Fruit fly (Drosophila melanogaster) whole organism, embryonic: ENCODE results near the gene CG5225.

Experiments used
- Bteb2 ChIP-seq: fragments of 200-800 bp; sonication (Bioruptor generic); optimal IDR thresholded peaks from 2 replicates; lab custom pipeline; 2016; ENCODE audit warnings: missing biosample characterization, missing genetic modification characterization
- CG10543 ChIP-seq: fragments of 200-800 bp; sonication (Bioruptor generic); optimal IDR thresholded peaks from 3 replicates; lab custom pipeline; 2017; ENCODE audit warnings: missing biosample characterization, mild to moderate bottlenecking, missing genetic modification characterization, moderate library complexity
- CG12236 ChIP-seq: fragments of 200-800 bp; sonication (Bioruptor generic); optimal IDR thresholded peaks from 2 replicates; lab custom pipeline; 2016; ENCODE audit warnings: missing biosample characterization, missing genetic modification characterization
- CG13287 ChIP-seq: fragments of 200-800 bp; sonication (Bioruptor generic); IDR thresholded peaks from 2 replicates; pipeline ENCODE4 v1.3.6; 2022; ENCODE audit warnings: missing biosample characterization, missing genetic modification characterization; ENCODE audit not compliant: partially characterized antibody
- CG14965 ChIP-seq: fragments of 200-800 bp; sonication (Bioruptor generic); optimal IDR thresholded peaks from 2 replicates; lab custom pipeline; 2016; ENCODE audit warnings: missing biosample characterization, missing genetic modification characterization, borderline replicate concordance
- CG15696 ChIP-seq: fragments of 200-800 bp; sonication (Bioruptor generic); optimal IDR thresholded peaks from 2 replicates; lab custom pipeline; 2019; ENCODE audit warnings: missing biosample characterization, mild to moderate bottlenecking, missing genetic modification characterization, moderate library complexity
- CG16779 ChIP-seq: fragments of 200-800 bp; sonication (Bioruptor generic); IDR thresholded peaks from 2 replicates; pipeline ENCODE4 v1.3.6; 2022; ENCODE audit warnings: missing biosample characterization, missing genetic modification characterization
- CG1792 ChIP-seq: fragments of 200-800 bp; sonication (Bioruptor generic); optimal IDR thresholded peaks from 2 replicates; lab custom pipeline; 2016; ENCODE audit warnings: missing biosample characterization, missing genetic modification characterization
- CG18262 ChIP-seq: fragments of 200-800 bp; optimal IDR thresholded peaks from 3 replicates; lab custom pipeline; 2019; ENCODE audit warnings: missing biosample characterization, mild to moderate bottlenecking, missing genetic modification characterization, moderate library complexity
- CG18476 ChIP-seq: fragments of 200-800 bp; sonication (Bioruptor generic); optimal IDR thresholded peaks from 2 replicates; lab custom pipeline; 2016; ENCODE audit warnings: missing biosample characterization, mild to moderate bottlenecking, missing genetic modification characterization
- CG2202 ChIP-seq: fragments of 200-800 bp; sonication (Bioruptor generic); optimal IDR thresholded peaks from 2 replicates; lab custom pipeline; 2018; ENCODE audit warnings: missing biosample characterization, mild to moderate bottlenecking, missing genetic modification characterization
- CG31388 ChIP-seq: fragments of 200-800 bp; sonication (Bioruptor generic); optimal IDR thresholded peaks from 2 replicates; lab custom pipeline; 2016; ENCODE audit warnings: missing biosample characterization, missing genetic modification characterization
- CG32532 ChIP-seq: fragments of 200-800 bp; sonication (Bioruptor generic); IDR thresholded peaks from 2 replicates; pipeline ENCODE4 v1.3.6; 2022; ENCODE audit warnings: missing biosample characterization, missing genetic modification characterization
- CG3995 ChIP-seq: fragments of 200-800 bp; sonication (Bioruptor generic); optimal IDR thresholded peaks from 3 replicates; lab custom pipeline; 2016; ENCODE audit warnings: missing biosample characterization, missing genetic modification characterization
- CG7745 ChIP-seq: fragments of 200-800 bp; sonication (Bioruptor generic); optimal IDR thresholded peaks from 2 replicates; lab custom pipeline; 2018; ENCODE audit warnings: missing biosample characterization, mild to moderate bottlenecking, missing genetic modification characterization, moderate library complexity
- CG8924 ChIP-seq: fragments of 200-800 bp; optimal IDR thresholded peaks from 3 replicates; lab custom pipeline; 2019; ENCODE audit warnings: missing biosample characterization, mild to moderate bottlenecking, missing genetic modification characterization, moderate library complexity
- CG9727 ChIP-seq: fragments of 200-800 bp; sonication (Bioruptor generic); optimal IDR thresholded peaks from 3 replicates; lab custom pipeline; 2017; ENCODE audit warnings: missing biosample characterization, mild to moderate bottlenecking, missing genetic modification characterization
- CHES-1-like ChIP-seq: fragments of 200-800 bp; sonication (Bioruptor generic); optimal IDR thresholded peaks from 2 replicates; lab custom pipeline; 2016; ENCODE audit warnings: missing biosample characterization, missing genetic modification characterization
- CoRest ChIP-seq: fragments of 200-800 bp; sonication (Bioruptor generic); optimal IDR thresholded peaks from 3 replicates; lab custom pipeline; 2018; ENCODE audit warnings: missing biosample characterization, mild to moderate bottlenecking, missing genetic modification characterization, moderate library complexity
- ERR ChIP-seq: fragments of 200-800 bp; sonication (Bioruptor generic); optimal IDR thresholded peaks from 2 replicates; lab custom pipeline; 2016; ENCODE audit warnings: missing biosample characterization, missing genetic modification characterization
- Elba2 ChIP-seq: fragments of 200-800 bp; sonication (Bioruptor generic); optimal IDR thresholded peaks from 3 replicates; lab custom pipeline; 2016; ENCODE audit warnings: missing biosample characterization, missing genetic modification characterization
- Fer3 ChIP-seq: fragments of 200-800 bp; sonication (Bioruptor generic); optimal IDR thresholded peaks from 2 replicates; lab custom pipeline; 2018; ENCODE audit warnings: missing biosample characterization, mild to moderate bottlenecking, missing genetic modification characterization, moderate library complexity
- Max ChIP-seq: fragments of 200-800 bp; sonication (Bioruptor generic); optimal IDR thresholded peaks from 2 replicates; lab custom pipeline; 2016; ENCODE audit warnings: missing biosample characterization, mild to moderate bottlenecking, missing genetic modification characterization
- Mrtf ChIP-seq: fragments of 200-800 bp; sonication (Bioruptor generic); IDR thresholded peaks from 3 replicates; pipeline ENCODE4 v1.3.6; 2022; ENCODE audit warnings: missing biosample characterization, missing genetic modification characterization
- NK7.1 ChIP-seq: fragments of 200-800 bp; sonication (Bioruptor generic); optimal IDR thresholded peaks from 3 replicates; lab custom pipeline; 2016; ENCODE audit warnings: missing biosample characterization, missing genetic modification characterization
- NfI ChIP-seq: fragments of 200-800 bp; sonication (Bioruptor generic); optimal IDR thresholded peaks from 3 replicates; lab custom pipeline; 2018; ENCODE audit warnings: missing biosample characterization, mild to moderate bottlenecking, missing genetic modification characterization, moderate library complexity
- Pdp1 ChIP-seq, 2 experiments: fragments of 200-800 bp; sonication (Bioruptor generic); optimal IDR thresholded peaks; 3 replicates each; lab custom pipeline; 2016; ENCODE audit warnings: missing biosample characterization in 2 of 2, missing genetic modification characterization in 2 of 2, mild to moderate bottlenecking in 1 of 2, moderate library complexity in 1 of 2
- Trl ChIP-seq, 3 experiments: fragments of >200 bp in 2 of 3; fragments of 200-800 bp in 1 of 3; sonication (Bioruptor generic) in 1 of 3; optimal IDR thresholded peaks; 2 replicates in 1 of 3; 3 replicates in 2 of 3; lab custom pipeline; 2016 to 2017; ENCODE audit warnings: missing biosample characterization in 1 of 3, missing genetic modification characterization in 1 of 3
- ac ChIP-seq: fragments of 200-800 bp; sonication (Bioruptor generic); optimal IDR thresholded peaks from 3 replicates; lab custom pipeline; 2017; ENCODE audit warnings: missing biosample characterization, mild to moderate bottlenecking, missing genetic modification characterization
- bcd ChIP-seq: fragments of 200-800 bp; sonication (Bioruptor generic); optimal IDR thresholded peaks from 2 replicates; lab custom pipeline; 2017; ENCODE audit warnings: missing biosample characterization, mild to moderate bottlenecking, missing genetic modification characterization
- bowl ChIP-seq: fragments of 200-800 bp; sonication (Bioruptor generic); IDR thresholded peaks from 2 replicates; pipeline ENCODE4 v1.3.6; 2022; ENCODE audit warnings: missing biosample characterization, missing genetic modification characterization
- cato ChIP-seq: fragments of 200-800 bp; sonication (Bioruptor generic); optimal IDR thresholded peaks from 2 replicates; lab custom pipeline; 2016; ENCODE audit warnings: missing biosample characterization, missing genetic modification characterization, borderline replicate concordance
- cg ChIP-seq: fragments of 200-800 bp; sonication (Bioruptor generic); optimal IDR thresholded peaks from 3 replicates; lab custom pipeline; 2019; ENCODE audit warnings: missing biosample characterization, mild to moderate bottlenecking, missing genetic modification characterization, moderate library complexity
- crol ChIP-seq: fragments of 200-800 bp; sonication (Bioruptor generic); IDR thresholded peaks from 2 replicates; pipeline ENCODE4 v1.3.6; 2022; ENCODE audit warnings: missing biosample characterization, missing genetic modification characterization
- dmrt99B ChIP-seq: fragments of 200-800 bp; sonication (Bioruptor generic); optimal IDR thresholded peaks from 2 replicates; lab custom pipeline; 2018; ENCODE audit warnings: missing biosample characterization, mild to moderate bottlenecking, missing genetic modification characterization, moderate library complexity
- emc ChIP-seq: fragments of 200-800 bp; sonication (Bioruptor generic); optimal IDR thresholded peaks from 2 replicates; lab custom pipeline; 2016; ENCODE audit warnings: missing biosample characterization, missing genetic modification characterization
- fru ChIP-seq: fragments of >200 bp; optimal IDR thresholded peaks from 2 replicates; lab custom pipeline; 2017
- gcm ChIP-seq: fragments of 200-800 bp; sonication (Bioruptor generic); optimal IDR thresholded peaks from 2 replicates; lab custom pipeline; 2019; ENCODE audit warnings: missing biosample characterization, mild to moderate bottlenecking, missing genetic modification characterization, moderate library complexity
- grau ChIP-seq: fragments of 200-800 bp; optimal IDR thresholded peaks from 3 replicates; lab custom pipeline; 2019; ENCODE audit warnings: missing biosample characterization, mild to moderate bottlenecking, missing genetic modification characterization, moderate library complexity
- kay ChIP-seq: fragments of 200-800 bp; sonication (Bioruptor generic); optimal IDR thresholded peaks from 2 replicates; lab custom pipeline; 2016; ENCODE audit warnings: missing biosample characterization, missing genetic modification characterization
- lilli ChIP-seq: fragments of 200-800 bp; sonication (Bioruptor generic); optimal IDR thresholded peaks from 3 replicates; lab custom pipeline; 2016; ENCODE audit warnings: missing biosample characterization, missing genetic modification characterization
- mirr ChIP-seq: fragments of 200-800 bp; sonication (Bioruptor generic); optimal IDR thresholded peaks from 3 replicates; lab custom pipeline; 2018; ENCODE audit warnings: missing biosample characterization, mild to moderate bottlenecking, missing genetic modification characterization
- nmo ChIP-seq: fragments of 200-800 bp; sonication (Bioruptor generic); optimal IDR thresholded peaks from 2 replicates; lab custom pipeline; 2018; ENCODE audit warnings: missing biosample characterization, mild to moderate bottlenecking, missing genetic modification characterization, moderate library complexity
- pfk ChIP-seq: fragments of 200-800 bp; sonication (Bioruptor generic); optimal IDR thresholded peaks from 2 replicates; lab custom pipeline; 2018; ENCODE audit warnings: missing biosample characterization, mild to moderate bottlenecking, missing genetic modification characterization, moderate library complexity
- sima ChIP-seq: fragments of 200-800 bp; sonication (Bioruptor generic); optimal IDR thresholded peaks from 2 replicates; lab custom pipeline; 2016; ENCODE audit warnings: missing biosample characterization, missing genetic modification characterization
- sisA ChIP-seq: fragments of 200-800 bp; sonication (Bioruptor generic); IDR thresholded peaks from 2 replicates; pipeline ENCODE4 v1.3.6; 2022; ENCODE audit warnings: missing biosample characterization, missing genetic modification characterization
- slp2 ChIP-seq: fragments of 200-800 bp; sonication (Bioruptor generic); optimal IDR thresholded peaks from 2 replicates; lab custom pipeline; 2016; ENCODE audit warnings: missing biosample characterization, missing genetic modification characterization
- sna ChIP-seq: fragments of 200-800 bp; sonication (Bioruptor generic); IDR thresholded peaks from 2 replicates; pipeline ENCODE4 v1.3.6; 2022; ENCODE audit warnings: missing biosample characterization, missing genetic modification characterization; ENCODE audit not compliant: partially characterized antibody
- trem ChIP-seq: fragments of 200-800 bp; optimal IDR thresholded peaks from 3 replicates; lab custom pipeline; 2019; ENCODE audit warnings: missing biosample characterization, mild to moderate bottlenecking, missing genetic modification characterization, moderate library complexity
- unc-4 ChIP-seq: fragments of 200-800 bp; sonication (Bioruptor generic); IDR thresholded peaks from 2 replicates; pipeline ENCODE4 v1.3.6; 2022; ENCODE audit warnings: missing biosample characterization, missing genetic modification characterization; ENCODE audit not compliant: partially characterized antibody
- zfh2 ChIP-seq: fragments of 200-800 bp; sonication (Bioruptor generic); optimal IDR thresholded peaks from 2 replicates; lab custom pipeline; 2016; ENCODE audit warnings: missing biosample characterization, missing genetic modification characterization

CG5225 gene

dm6 chr3R:16991781-16992180, 36.7 kb upstream of the CG5225 start, which contains the start of gene EMC2B (continued):
- peak; percentile 76 for TF ChIP-seq zfh2 (GFP tag; lab: Kevin White, UChicago)
- TF ChIP-seq kay (GFP tag; lab: Kevin White, UChicago) = no peak
- TF ChIP-seq CG3995 (GFP tag; lab: Kevin White, UChicago) = peak; percentile 2
- peak; percentile 49 to 61 for TF ChIP-seq Pdp1 (GFP tag; optimal IDR thresholded peaks at IDR 0.05; lab: Kevin White, UChicago)
- TF ChIP-seq CG15696 = peak; percentile 5
- TF ChIP-seq Fer3 = peak; percentile 29
- peak; percentile 30 for TF ChIP-seq CG8924 (tag; lab: Kevin White, UChicago)
- no peak for TF ChIP-seq CG32532 (GFP tag; lab: Robert Waterston, UW)
- TF ChIP-seq Max (GFP tag; lab: Kevin White, UChicago) = no peak
- TF ChIP-seq Mrtf (GFP tag; lab: Robert Waterston, UW) = no peak
- TF ChIP-seq bcd (GFP tag; lab: Kevin White, UChicago) = peak; percentile 34
- no peak for TF ChIP-seq CG31388 (GFP tag; lab: Kevin White, UChicago)
- no peak for TF ChIP-seq gcm (GFP tag; lab: Kevin White, UChicago)
- peak; percentile 16 for TF ChIP-seq mirr (GFP tag; lab: Kevin White, UChicago)
- peak; percentile 16 for TF ChIP-seq CG9727 (GFP tag; lab: Kevin White, UChicago)
- no peak for TF ChIP-seq slp2
- TF ChIP-seq cg = no peak
- no peak for TF ChIP-seq CG13287 (GFP tag; lab: Robert Waterston, UW)
- TF ChIP-seq dmrt99B = peak; percentile 38
- no peak for TF ChIP-seq CG14965 (GFP tag; lab: Kevin White, UChicago)
- TF ChIP-seq CoRest (tag; lab: Kevin White, UChicago) = peak; percentile 55
- peak; percentile 34 for TF ChIP-seq grau (tag; lab: Kevin White, UChicago)
- TF ChIP-seq bowl = no peak
- TF ChIP-seq nmo (GFP tag; lab: Kevin White, UChicago) = peak; percentile 41
- peak; percentile 8 for TF ChIP-seq CG18262 (tag; lab: Kevin White, UChicago)
- no peak for TF ChIP-seq fru (lab: Kevin White, UChicago)
- TF ChIP-seq sna (GFP tag; lab: Robert Waterston, UW) = no peak
- TF ChIP-seq Trl (optimal IDR thresholded peaks at IDR 0.05; lab: Kevin White, UChicago) = no peak
- TF ChIP-seq Trl (GFP tag; optimal IDR thresholded peaks at IDR 0.05; lab: Kevin White, UChicago) = peak; percentile 42
- peak; percentile 10 for TF ChIP-seq CG1792 (GFP tag; lab: Kevin White, UChicago)
- peak; percentile 42 for TF ChIP-seq NK7.1
- TF ChIP-seq CG18476 (GFP tag; lab: Kevin White, UChicago) = peak; percentile 2
- no peak for TF ChIP-seq cato (GFP tag; lab: Kevin White, UChicago)
- no peak for TF ChIP-seq CG10543 (GFP tag; lab: Kevin White, UChicago)
- peak; percentile 99 for TF ChIP-seq trem
- peak; percentile 63 for TF ChIP-seq lilli
- no peak for TF ChIP-seq sisA (GFP tag; lab: Robert Waterston, UW)
- TF ChIP-seq CG2202 = no peak
- TF ChIP-seq unc-4 = no peak
- no peak for TF ChIP-seq CHES-1-like (GFP tag; lab: Kevin White, UChicago)
- peak; percentile 36 for TF ChIP-seq NfI (GFP tag; lab: Kevin White, UChicago)
- TF ChIP-seq pfk (GFP tag; lab: Kevin White, UChicago) = no peak
- no peak for TF ChIP-seq ac (GFP tag; lab: Kevin White, UChicago)
- TF ChIP-seq crol (GFP tag; lab: Robert Waterston, UW) = no peak
- TF ChIP-seq sima (GFP tag; lab: Kevin White, UChicago) = peak; percentile 11
- TF ChIP-seq CG16779 = no peak
- peak; percentile 5 for TF ChIP-seq ERR (GFP tag; lab: Kevin White, UChicago)
- no peak for TF ChIP-seq emc (GFP tag; lab: Kevin White, UChicago)
- peak; percentile 10 for TF ChIP-seq Bteb2 (GFP tag; lab: Kevin White, UChicago)
- TF ChIP-seq CG7745 = no peak
- TF ChIP-seq CG12236 (GFP tag; lab: Kevin White, UChicago) = no peak
- TF ChIP-seq Elba2 (GFP tag; lab: Kevin White, UChicago) = peak; percentile 78
